Worm (Caenorhabditis elegans) whole organism, L4 larva: Measurements from ENCODE around the gene cng-1.

Experiments
- dmd-6 ChIP-seq: fragments of 200-800 bp; sonication (Bioruptor generic); IDR thresholded peaks from 2 replicates; pipeline ENCODE4 v1.3.6; 2022; ENCODE audit warnings: missing genetic modification reagents, missing genetic modification characterization, missing compliant biosample characterization
- dmd-8 ChIP-seq: fragments of 200-800 bp; sonication (Bioruptor generic); IDR thresholded peaks from 2 replicates; pipeline ENCODE4 v1.3.6; 2022; ENCODE audit warnings: missing genetic modification characterization, missing compliant biosample characterization
- duxl-1 ChIP-seq: sonication (generic microtip); optimal IDR thresholded peaks from 2 replicates; lab custom pipeline; 2016; ENCODE audit warnings: mild to moderate bottlenecking, missing genetic modification characterization, moderate library complexity, missing compliant biosample characterization; ENCODE audit not compliant: poor library complexity
- hlh-30 ChIP-seq: sonication (generic microtip); optimal IDR thresholded peaks from 2 replicates; lab custom pipeline; 2017; ENCODE audit warnings: antibody characterized with exemption, mild to moderate bottlenecking, missing genetic modification characterization, missing compliant biosample characterization; ENCODE audit not compliant: insufficient read depth
- lin-39 ChIP-seq: fragments of 150-350 bp; optimal IDR thresholded peaks from 2 replicates; lab custom pipeline; 2014; ENCODE audit warnings: missing biosample characterization, missing genetic modification reagents, missing genetic modification characterization
- lsy-2 ChIP-seq, 2 experiments: fragments of 150-350 bp in 1 of 2; sonication (generic microtip) in 1 of 2; optimal IDR thresholded peaks; 2 replicates each; lab custom pipeline; 2014 to 2017; ENCODE audit warnings: missing biosample characterization in 2 of 2, missing genetic modification characterization in 2 of 2
- mep-1 ChIP-seq: fragments of 150-350 bp; sonication (generic microtip); optimal IDR thresholded peaks from 3 replicates; lab custom pipeline; 2014; ENCODE audit warnings: missing biosample characterization, missing genetic modification characterization
- pha-4 ChIP-seq, 2 experiments: fragments of 150-350 bp in 1 of 2; fragments of 200-800 bp in 1 of 2; sonication (Bioruptor generic) in 1 of 2; IDR thresholded peaks in 1 of 2; optimal IDR thresholded peaks in 1 of 2; 2 replicates each; pipeline versions ENCODE4 v1.3.6 to Lab custom; 2014 to 2022; ENCODE audit warnings: missing genetic modification characterization in 2 of 2, missing genetic modification reagents in 2 of 2, missing biosample characterization in 1 of 2, missing compliant biosample characterization in 1 of 2
- php-3 ChIP-seq: fragments of 200-800 bp; sonication (Bioruptor generic); IDR thresholded peaks from 2 replicates; pipeline ENCODE4 v1.3.6; 2022; ENCODE audit warnings: missing genetic modification reagents, missing genetic modification characterization, missing compliant biosample characterization
- unc-130 ChIP-seq: sonication (generic microtip); optimal IDR thresholded peaks from 2 replicates; lab custom pipeline; 2016; ENCODE audit warnings: missing genetic modification reagents, missing genetic modification characterization, missing compliant biosample characterization
- unc-62 ChIP-seq, 3 experiments: fragments of 150-350 bp in 1 of 3; sonication (generic microtip); optimal IDR thresholded peaks in 2 of 3; peaks in 1 of 3; 1 replicate in 1 of 3; 2 replicates in 2 of 3; lab custom pipeline; 2014 to 2017; ENCODE audit warnings: missing biosample characterization in 3 of 3, missing genetic modification characterization in 3 of 3, missing genetic modification reagents in 3 of 3, missing genotype in 1 of 3

DNA sequence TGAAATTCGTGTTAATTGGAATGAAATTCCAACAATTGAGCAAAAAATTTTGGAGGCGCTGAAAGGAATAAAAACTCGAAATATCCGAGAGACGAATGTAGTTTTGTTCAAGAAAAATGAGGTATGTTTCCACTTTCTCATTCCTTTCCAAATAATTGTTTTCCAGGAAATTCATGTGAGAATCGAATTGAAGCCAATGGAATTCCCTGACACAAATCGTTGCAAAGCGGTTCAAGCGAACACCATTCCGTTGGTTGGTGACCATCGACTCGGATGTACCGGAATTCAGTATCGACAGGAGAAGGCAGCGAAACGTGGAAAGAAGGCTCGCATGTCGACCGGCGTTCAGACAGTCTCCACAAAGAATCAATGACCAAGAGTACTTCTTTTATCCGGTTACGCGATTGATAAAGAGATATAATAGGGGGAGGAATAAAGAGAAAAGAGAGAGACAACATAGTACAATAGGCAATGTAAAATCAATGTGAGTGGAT is 25.1 kb upstream of the cng-1 start:
- TF ChIP-seq mep-1 (tag; lab: Kevin White, UChicago) (no peak), dmd-8 (no peak), lin-39 (tag; lab: Kevin White, UChicago) (no peak), hlh-30 (tag; lab: Kevin White, UChicago) (no peak), unc-62 (GFP tag; optimal IDR thresholded peaks at IDR 0.05 in 1 of 2; lab: Kevin White, UChicago) (no peak), unc-62 (tag; optimal IDR thresholded peaks at IDR 0.05; lab: Kevin White, UChicago) (no peak), lsy-2 (tag; optimal IDR thresholded peaks at IDR 0.05; lab: Kevin White, UChicago) (no peak), php-3 (GFP tag; lab: Robert Waterston, UW) (no peak), dmd-6 (GFP tag; lab: Robert Waterston, UW) (no peak), duxl-1 (tag; lab: Kevin White, UChicago) (no peak), pha-4 (GFP tag; IDR thresholded peaks at IDR 0.05; lab: Robert Waterston, UW) (no peak), pha-4 (tag; optimal IDR thresholded peaks at IDR 0.05; lab: Kevin White, UChicago) (no peak), unc-130 (GFP tag; lab: Kevin White, UChicago) (no peak)
